Worm (Caenorhabditis elegans): ENCODE measurements around the gene math-18.

DNA sequence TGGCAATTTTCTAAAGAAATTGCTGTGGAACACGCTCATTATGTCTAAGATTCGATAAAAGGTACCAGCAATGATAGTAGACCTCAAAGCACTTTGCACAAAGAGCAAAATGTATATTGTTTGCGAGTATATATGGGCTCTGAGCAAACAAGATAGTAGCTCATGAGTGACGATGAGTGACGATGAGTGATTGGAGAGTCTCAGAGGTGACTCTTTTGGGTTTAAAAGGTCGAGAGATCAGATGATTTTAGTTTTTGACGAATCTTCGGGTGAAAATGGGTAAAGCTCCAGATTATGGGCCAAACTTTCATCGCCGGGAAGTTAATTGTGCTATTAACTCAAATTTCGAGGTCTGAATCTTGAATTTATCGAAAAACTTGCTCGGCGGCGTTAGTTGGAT is 42.9 kb downstream of the math-18 start:
- TF ChIP-seq flt-1 (GFP tag; IDR thresholded peaks at IDR 0.05) (no peak), ama-1 (optimal IDR thresholded peaks at IDR 0.05) (no peak), tbx-11 (GFP tag; IDR thresholded peaks at IDR 0.05) (no peak), F13C5.2 (tag; optimal IDR thresholded peaks at IDR 0.05) (no peak), tbx-37 (GFP tag; conservative IDR thresholded peaks at IDR 0.05) (no peak), sea-1 (GFP tag; conservative IDR thresholded peaks at IDR 0.05) (no peak), hnd-1 (tag; optimal IDR thresholded peaks at IDR 0.05) (no peak), tra-4 (tag; optimal IDR thresholded peaks at IDR 0.05) (no peak)
